Worm (Caenorhabditis elegans) whole organism, dauer: Measurements from ENCODE around the gene let-268.
"Not testable (repeated sequence)": the region's sequence is repeated elsewhere in the genome, so short reads cannot be mapped to it uniquely, and the experiment has no call there.

Experiments used
- unc-62 ChIP-seq: sonication (generic microtip); optimal IDR thresholded peaks from 2 replicates; lab custom pipeline; 2017; ENCODE audit warnings: missing biosample characterization, missing genetic modification reagents, missing genetic modification characterization

The let-268 gene

ce11 chrII:10029044-10029443, 10.7 kb downstream of the let-268 start:
- TF ChIP-seq unc-62 (GFP tag; lab: Kevin White, UChicago), result no peak

ce11 chrII:10028195-10028594, 11.6 kb downstream of the let-268 start, which contains the start of gene F52H3.6:
Gene F52H3.6, minus strand, starts transcription at chrII:10028422.
- no peak for TF ChIP-seq unc-62 (GFP tag; lab: Kevin White, UChicago)

- no peak for TF ChIP-seq unc-62 (GFP tag; lab: Kevin White, UChicago)
Measured at ce11 chrII:10025059-10025458, 14.7 kb downstream of the let-268 start.

- no peak for TF ChIP-seq unc-62 (GFP tag; lab: Kevin White, UChicago)
Measured at ce11 chrII:10021749-10022148, 18.0 kb downstream of the let-268 start.

- TF ChIP-seq unc-62 (GFP tag; lab: Kevin White, UChicago), result no peak
Measured at ce11 chrII:10019669-10020068, 20.1 kb downstream of the let-268 start.

- no peak for TF ChIP-seq unc-62 (GFP tag; lab: Kevin White, UChicago)
Measured at ce11 chrII:10017528-10017927, 22.3 kb downstream of the let-268 start.

ce11 chrII:10016013-10016412, 23.8 kb downstream of the let-268 start, which contains the start of gene lec-2:
Gene lec-2, minus strand, starts transcription at chrII:10016183.
- TF ChIP-seq unc-62 (GFP tag; lab: Kevin White, UChicago), result no peak

ce11 chrII:10014384-10014783, 25.4 kb downstream of the let-268 start:
- TF ChIP-seq unc-62 (GFP tag; lab: Kevin White, UChicago), result no peak

- no peak for TF ChIP-seq unc-62 (GFP tag; lab: Kevin White, UChicago)
Measured at ce11 chrII:10012490-10012889, 27.3 kb downstream of the let-268 start.

- TF ChIP-seq unc-62 (GFP tag; lab: Kevin White, UChicago), result no peak
Measured at ce11 chrII:10011733-10012132, 28.0 kb downstream of the let-268 start.

ce11 chrII:10010914-10011313, 28.9 kb downstream of the let-268 start:
- TF ChIP-seq unc-62 (GFP tag; lab: Kevin White, UChicago), result no peak

ce11 chrII:10008552-10008951, 31.2 kb downstream of the let-268 start:
- TF ChIP-seq unc-62 (GFP tag; lab: Kevin White, UChicago), result no peak

- no peak for TF ChIP-seq unc-62 (GFP tag; lab: Kevin White, UChicago)
Measured at ce11 chrII:10007917-10008316, 31.9 kb downstream of the let-268 start, which contains the start of gene ZK892.5. Gene ZK892.5, plus strand, starts transcription at chrII:10008217.

ce11 chrII:10006266-10006665, 33.5 kb downstream of the let-268 start, which contains the start of gene ZK892.4:
Gene ZK892.4, plus strand, starts transcription at chrII:10006566.
- not testable (repeated sequence) for TF ChIP-seq unc-62 (GFP tag; lab: Kevin White, UChicago)

- TF ChIP-seq unc-62 (GFP tag; lab: Kevin White, UChicago), result no peak
Measured at ce11 chrII:10001546-10001945, 38.2 kb downstream of the let-268 start, which contains the start of gene ZK892.3. Gene ZK892.3, plus strand, starts transcription at chrII:10001846.

- TF ChIP-seq unc-62 (GFP tag; lab: Kevin White, UChicago), result no peak
Measured at ce11 chrII:10001065-10001464, 38.7 kb downstream of the let-268 start, which contains the start of gene nlt-1. Gene nlt-1, minus strand, starts transcription at chrII:10001142.

- TF ChIP-seq unc-62 (GFP tag; lab: Kevin White, UChicago), result no peak
Measured at ce11 chrII:9994679-9995078, 45.1 kb downstream of the let-268 start.

ce11 chrII:9992474-9992873, 47.3 kb downstream of the let-268 start:
- TF ChIP-seq unc-62 (GFP tag; lab: Kevin White, UChicago), result no peak
